Worm (Caenorhabditis elegans) whole organism, L3 larva: Measurements from ENCODE around the gene ceh-76.

ENCODE experiments used
- aly-2 ChIP-seq: fragments of 150-350 bp; optimal IDR thresholded peaks from 2 replicates; lab custom pipeline; 2014; ENCODE audit warnings: missing biosample characterization, missing genetic modification characterization
- ama-1 ChIP-seq: fragments of 150-350 bp; optimal IDR thresholded peaks from 2 replicates; lab custom pipeline; 2018
- ceh-16 ChIP-seq: sonication (generic microtip); optimal IDR thresholded peaks from 2 replicates; lab custom pipeline; 2017; ENCODE audit warnings: missing biosample characterization, missing genetic modification characterization
- ceh-28 ChIP-seq: fragments of 150-350 bp; optimal IDR thresholded peaks from 2 replicates; lab custom pipeline; 2014; ENCODE audit warnings: missing biosample characterization, missing genetic modification reagents, missing genetic modification characterization
- fkh-10 ChIP-seq: sonication (generic microtip); optimal IDR thresholded peaks from 2 replicates; lab custom pipeline; 2017; ENCODE audit warnings: missing biosample characterization, missing genetic modification reagents, missing genetic modification characterization
- fos-1 ChIP-seq: fragments of 150-350 bp; optimal IDR thresholded peaks from 2 replicates; lab custom pipeline; 2014; ENCODE audit warnings: missing biosample characterization, missing genetic modification characterization
- hmg-11 ChIP-seq: sonication (generic microtip); optimal IDR thresholded peaks from 2 replicates; lab custom pipeline; 2016; ENCODE audit warnings: missing genetic modification characterization, missing compliant biosample characterization
- jun-1 ChIP-seq: fragments of 150-350 bp; optimal IDR thresholded peaks from 2 replicates; lab custom pipeline; 2014; ENCODE audit warnings: missing biosample characterization, missing genetic modification reagents, missing genetic modification characterization
- lsy-12 ChIP-seq: sonication (generic microtip); optimal IDR thresholded peaks from 2 replicates; lab custom pipeline; 2016; ENCODE audit warnings: mild to moderate bottlenecking, missing genetic modification characterization, missing compliant biosample characterization
- nhr-11 ChIP-seq: fragments of 150-350 bp; optimal IDR thresholded peaks from 2 replicates; lab custom pipeline; 2014; ENCODE audit warnings: missing biosample characterization, missing genetic modification characterization
- nhr-12 ChIP-seq: fragments of 150-350 bp; optimal IDR thresholded peaks from 2 replicates; lab custom pipeline; 2014; ENCODE audit warnings: missing biosample characterization, missing genetic modification characterization
- snpc-4 ChIP-seq: fragments of 150-350 bp; optimal IDR thresholded peaks from 2 replicates; lab custom pipeline; 2014; ENCODE audit warnings: missing biosample characterization, missing genetic modification characterization
- unc-39 ChIP-seq: sonication (generic microtip); optimal IDR thresholded peaks from 4 replicates; lab custom pipeline; 2017; ENCODE audit warnings: missing biosample characterization, missing genetic modification characterization
- ztf-11 ChIP-seq: fragments of 150-350 bp; optimal IDR thresholded peaks from 2 replicates; lab custom pipeline; 2014; ENCODE audit warnings: missing biosample characterization, missing genetic modification characterization

DNA sequence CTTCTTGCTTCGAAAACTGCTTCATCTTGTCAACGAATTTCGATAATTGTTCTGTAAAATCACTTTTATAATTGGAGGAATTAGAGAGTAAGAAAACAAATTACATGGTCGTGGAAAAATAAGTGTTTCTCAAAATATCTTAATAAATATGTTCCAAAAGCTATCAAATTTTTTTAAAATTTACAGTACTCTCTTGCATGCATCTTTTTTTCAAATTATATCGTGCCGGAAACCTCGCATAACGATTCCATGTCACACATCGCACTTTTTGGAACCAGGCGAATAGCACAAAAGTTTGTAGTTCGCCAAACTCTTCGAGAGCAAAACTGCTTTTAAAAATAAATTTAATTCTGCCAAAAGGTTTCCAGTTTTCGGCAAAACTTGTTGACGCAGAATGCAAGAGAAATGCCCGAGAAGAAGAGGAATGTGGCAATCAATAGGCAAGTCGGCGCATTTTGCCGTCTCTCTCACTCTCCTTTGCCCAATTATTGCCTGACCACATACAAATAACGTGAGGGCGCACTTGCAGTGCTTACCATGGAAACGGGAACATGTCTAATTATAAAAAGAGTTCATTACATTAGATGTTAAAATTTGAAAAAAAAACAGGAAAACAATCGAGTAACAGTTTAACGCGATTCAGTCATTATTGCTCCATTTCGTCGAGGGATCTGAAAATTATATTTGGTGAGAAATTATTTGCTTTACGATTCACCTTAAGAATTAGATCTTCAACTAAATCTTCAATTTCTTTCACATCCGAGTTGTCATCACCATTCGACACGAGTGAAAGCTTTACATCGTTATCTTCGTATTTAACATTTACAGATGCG lies 13.2 kb upstream of the ceh-76 start, which contains the start of gene Y97E10AR.3:
- TF ChIP-seq hmg-11 (tag; lab: Kevin White, UChicago) (no peak), snpc-4 (tag; lab: Kevin White, UChicago) (no peak), nhr-11 (tag; lab: Kevin White, UChicago) (no peak), fkh-10 (GFP tag; lab: Kevin White, UChicago) (no peak), lsy-12 (tag; lab: Kevin White, UChicago) (no peak), ama-1 (no peak), fos-1 (tag; lab: Kevin White, UChicago) (no peak), ceh-16 (tag; lab: Kevin White, UChicago) (no peak), aly-2 (tag; lab: Kevin White, UChicago) (no peak), nhr-12 (no peak), ztf-11 (tag; lab: Kevin White, UChicago) (no peak), unc-39 (tag; lab: Kevin White, UChicago) (no peak), ceh-28 (tag; lab: Kevin White, UChicago) (no peak), jun-1 (no peak)
